Fruit fly (Drosophila melanogaster) whole organism, embryonic: ENCODE measurements around the gene fz3.

Source experiments
- Adf1 ChIP-seq: fragments of 200-800 bp; sonication (Bioruptor generic); IDR thresholded peaks from 2 replicates; pipeline ENCODE4 v1.3.6; 2022; ENCODE audit warnings: missing biosample characterization, missing genetic modification characterization
- B-H2 ChIP-seq: fragments of 200-800 bp; sonication (Bioruptor generic); optimal IDR thresholded peaks from 2 replicates; lab custom pipeline; 2018; ENCODE audit warnings: missing biosample characterization, mild to moderate bottlenecking, missing genetic modification characterization
- CG10366 ChIP-seq: fragments of 200-800 bp; sonication (Bioruptor generic); IDR thresholded peaks from 2 replicates; pipeline ENCODE4 v1.3.6; 2022; ENCODE audit warnings: missing biosample characterization, missing genetic modification characterization
- CG10431 ChIP-seq: fragments of 200-800 bp; sonication (Bioruptor generic); optimal IDR thresholded peaks from 3 replicates; lab custom pipeline; 2018; ENCODE audit warnings: missing biosample characterization, mild to moderate bottlenecking, missing genetic modification characterization
- CG11093 ChIP-seq: fragments of 200-800 bp; sonication (Bioruptor generic); IDR thresholded peaks from 3 replicates; pipeline ENCODE4 v1.3.6; 2022; ENCODE audit warnings: missing biosample characterization, missing genetic modification characterization
- CG13123 ChIP-seq: fragments of 200-800 bp; sonication (Bioruptor generic); optimal IDR thresholded peaks from 2 replicates; lab custom pipeline; 2016; ENCODE audit warnings: missing biosample characterization, missing genetic modification characterization
- CG13296 ChIP-seq: fragments of 200-800 bp; sonication (Bioruptor generic); optimal IDR thresholded peaks from 3 replicates; lab custom pipeline; 2018; ENCODE audit warnings: missing biosample characterization, mild to moderate bottlenecking, missing genetic modification characterization
- CG13894 ChIP-seq: fragments of 200-800 bp; sonication (Bioruptor generic); optimal IDR thresholded peaks from 3 replicates; lab custom pipeline; 2018; ENCODE audit warnings: missing biosample characterization, mild to moderate bottlenecking, missing genetic modification characterization, moderate library complexity
- CG14050 ChIP-seq: fragments of 200-800 bp; sonication (Bioruptor generic); IDR thresholded peaks from 3 replicates; pipeline ENCODE4 v1.3.6; 2022; ENCODE audit warnings: missing biosample characterization, missing genetic modification characterization
- CG14860 ChIP-seq: fragments of 200-800 bp; sonication (Bioruptor generic); IDR thresholded peaks from 3 replicates; pipeline ENCODE4 v1.3.6; 2022; ENCODE audit warnings: missing biosample characterization, missing genetic modification characterization; ENCODE audit not compliant: partially characterized antibody
- CG17328 ChIP-seq: fragments of 200-800 bp; sonication (Bioruptor generic); IDR thresholded peaks from 2 replicates; pipeline ENCODE4 v1.3.6; 2022; ENCODE audit warnings: missing biosample characterization, missing genetic modification characterization
- CG17385 ChIP-seq: fragments of 200-800 bp; sonication (Bioruptor generic); optimal IDR thresholded peaks from 3 replicates; lab custom pipeline; 2018; ENCODE audit warnings: missing biosample characterization, mild to moderate bottlenecking, missing genetic modification characterization
- CG17568 ChIP-seq: fragments of 200-800 bp; sonication (Bioruptor generic); optimal IDR thresholded peaks from 2 replicates; lab custom pipeline; 2018; ENCODE audit warnings: missing biosample characterization, mild to moderate bottlenecking, missing genetic modification characterization, moderate library complexity
- CG17829 ChIP-seq: fragments of 200-800 bp; optimal IDR thresholded peaks from 2 replicates; lab custom pipeline; 2019; ENCODE audit warnings: missing biosample characterization, mild to moderate bottlenecking, missing genetic modification characterization, moderate library complexity
- CG18262 ChIP-seq: fragments of 200-800 bp; optimal IDR thresholded peaks from 3 replicates; lab custom pipeline; 2019; ENCODE audit warnings: missing biosample characterization, mild to moderate bottlenecking, missing genetic modification characterization, moderate library complexity
- CG2116 ChIP-seq: fragments of 200-800 bp; sonication (Bioruptor generic); optimal IDR thresholded peaks from 3 replicates; lab custom pipeline; 2018; ENCODE audit warnings: missing biosample characterization, mild to moderate bottlenecking, missing genetic modification characterization
- CG30403 ChIP-seq: fragments of 200-800 bp; sonication (Bioruptor generic); optimal IDR thresholded peaks from 3 replicates; lab custom pipeline; 2016; ENCODE audit warnings: missing biosample characterization, missing genetic modification characterization
- CG4730 ChIP-seq: fragments of 200-800 bp; sonication (Bioruptor generic); IDR thresholded peaks from 2 replicates; pipeline ENCODE4 v1.3.6; 2022; ENCODE audit warnings: missing biosample characterization, missing genetic modification characterization
- CG5180 ChIP-seq: fragments of 200-800 bp; sonication (Bioruptor generic); optimal IDR thresholded peaks from 3 replicates; lab custom pipeline; 2017; ENCODE audit warnings: missing biosample characterization, missing genetic modification characterization, mild to moderate bottlenecking, moderate library complexity, missing genetic modification reagents
- CG6272 ChIP-seq: fragments of 200-800 bp; sonication (Bioruptor generic); IDR thresholded peaks from 2 replicates; pipeline ENCODE4 v1.3.6; 2022; ENCODE audit warnings: missing biosample characterization, missing genetic modification characterization
- CG7271 ChIP-seq: fragments of 200-800 bp; sonication (Bioruptor generic); optimal IDR thresholded peaks from 2 replicates; lab custom pipeline; 2018; ENCODE audit warnings: missing biosample characterization, mild to moderate bottlenecking, missing genetic modification characterization, moderate library complexity
- CG7357 ChIP-seq: fragments of 200-800 bp; sonication (Bioruptor generic); IDR thresholded peaks from 3 replicates; pipeline ENCODE4 v1.3.6; 2022; ENCODE audit warnings: missing biosample characterization, missing genetic modification characterization
- CG7556 ChIP-seq: fragments of 200-800 bp; sonication (Bioruptor generic); optimal IDR thresholded peaks from 2 replicates; lab custom pipeline; 2017; ENCODE audit warnings: missing biosample characterization, mild to moderate bottlenecking, missing genetic modification characterization
- CG7745 ChIP-seq: fragments of 200-800 bp; sonication (Bioruptor generic); optimal IDR thresholded peaks from 2 replicates; lab custom pipeline; 2018; ENCODE audit warnings: missing biosample characterization, mild to moderate bottlenecking, missing genetic modification characterization, moderate library complexity
- Dip3 ChIP-seq: fragments of 200-800 bp; sonication (Bioruptor generic); optimal IDR thresholded peaks from 3 replicates; lab custom pipeline; 2016; ENCODE audit warnings: missing biosample characterization, missing genetic modification characterization
- Dref ChIP-seq: fragments of 200-800 bp; sonication (Bioruptor generic); IDR thresholded peaks from 2 replicates; pipeline ENCODE4 v1.3.6; 2022; ENCODE audit warnings: missing biosample characterization, missing genetic modification characterization
- E2f1 ChIP-seq: fragments of 200-800 bp; sonication (Bioruptor generic); IDR thresholded peaks from 2 replicates; pipeline ENCODE4 v1.3.6; 2022; ENCODE audit warnings: missing biosample characterization, missing genetic modification characterization
- Hand ChIP-seq: fragments of 200-800 bp; sonication (Bioruptor generic); optimal IDR thresholded peaks from 2 replicates; lab custom pipeline; 2017; ENCODE audit warnings: mild to moderate bottlenecking, missing biosample characterization, missing genetic modification reagents, missing genetic modification characterization
- Meics ChIP-seq: fragments of 200-800 bp; sonication (Bioruptor generic); optimal IDR thresholded peaks from 2 replicates; lab custom pipeline; 2017; ENCODE audit warnings: missing biosample characterization, mild to moderate bottlenecking, missing genetic modification characterization
- Nf-YA ChIP-seq: fragments of 200-800 bp; sonication (Bioruptor generic); IDR thresholded peaks from 2 replicates; pipeline ENCODE4 v1.3.6; 2022; ENCODE audit warnings: missing biosample characterization, missing genetic modification characterization
- Oaz ChIP-seq: fragments of 200-800 bp; sonication (Bioruptor generic); IDR thresholded peaks from 2 replicates; pipeline ENCODE4 v1.3.6; 2022; ENCODE audit warnings: missing biosample characterization, missing genetic modification characterization
- Scr ChIP-seq: fragments of 200-800 bp; sonication (Bioruptor generic); IDR thresholded peaks from 2 replicates; pipeline ENCODE4 v1.3.6; 2022; ENCODE audit warnings: missing biosample characterization, missing genetic modification characterization; ENCODE audit not compliant: partially characterized antibody
- TFAM ChIP-seq: fragments of 200-800 bp; sonication (Bioruptor generic); optimal IDR thresholded peaks from 2 replicates; lab custom pipeline; 2017; ENCODE audit warnings: missing biosample characterization, missing genetic modification characterization, inconsistent platforms
- Tbp ChIP-seq: fragments of >200 bp; optimal IDR thresholded peaks from 2 replicates; lab custom pipeline; 2018; ENCODE audit warnings: missing biosample characterization, missing genetic modification characterization
- ara ChIP-seq: fragments of 200-800 bp; sonication (Bioruptor generic); IDR thresholded peaks from 2 replicates; pipeline ENCODE4 v1.3.6; 2022; ENCODE audit warnings: missing biosample characterization, missing genetic modification characterization
- ase ChIP-seq: fragments of 200-800 bp; sonication (Bioruptor generic); IDR thresholded peaks from 3 replicates; pipeline ENCODE4 v1.3.6; 2022; ENCODE audit warnings: missing biosample characterization, missing genetic modification characterization
- cad ChIP-seq: fragments of >200 bp; optimal IDR thresholded peaks from 2 replicates; lab custom pipeline; 2017; ENCODE audit warnings: missing biosample characterization, missing genetic modification characterization
- dmrt11E ChIP-seq: fragments of 200-800 bp; sonication (Bioruptor generic); optimal IDR thresholded peaks from 3 replicates; lab custom pipeline; 2018; ENCODE audit warnings: missing biosample characterization, mild to moderate bottlenecking, missing genetic modification characterization, moderate library complexity
- dmrt99B ChIP-seq: fragments of 200-800 bp; sonication (Bioruptor generic); optimal IDR thresholded peaks from 2 replicates; lab custom pipeline; 2018; ENCODE audit warnings: missing biosample characterization, mild to moderate bottlenecking, missing genetic modification characterization, moderate library complexity
- dpn ChIP-seq, 2 experiments: fragments of 200-800 bp; sonication (Bioruptor generic); optimal IDR thresholded peaks; 3 replicates each; lab custom pipeline; 2016; ENCODE audit warnings: missing biosample characterization in 2 of 2, missing genetic modification characterization in 2 of 2
- emc ChIP-seq: fragments of 200-800 bp; sonication (Bioruptor generic); optimal IDR thresholded peaks from 2 replicates; lab custom pipeline; 2016; ENCODE audit warnings: missing biosample characterization, missing genetic modification characterization
- gcm2 ChIP-seq: fragments of 200-800 bp; sonication (Bioruptor generic); optimal IDR thresholded peaks from 2 replicates; lab custom pipeline; 2016; ENCODE audit warnings: missing biosample characterization, missing genetic modification characterization
- her ChIP-seq: fragments of 200-800 bp; sonication (Bioruptor generic); optimal IDR thresholded peaks from 2 replicates; lab custom pipeline; 2016; ENCODE audit warnings: missing biosample characterization, missing genetic modification characterization
- kay ChIP-seq: fragments of 200-800 bp; sonication (Bioruptor generic); optimal IDR thresholded peaks from 2 replicates; lab custom pipeline; 2016; ENCODE audit warnings: missing biosample characterization, missing genetic modification characterization
- knrl ChIP-seq: fragments of 200-800 bp; sonication (Bioruptor generic); IDR thresholded peaks from 3 replicates; pipeline ENCODE4 v1.3.6; 2022; ENCODE audit warnings: missing biosample characterization, missing genetic modification characterization; ENCODE audit not compliant: partially characterized antibody
- p53 ChIP-seq: fragments of 200-800 bp; sonication (Bioruptor generic); optimal IDR thresholded peaks from 2 replicates; lab custom pipeline; 2016; ENCODE audit warnings: missing biosample characterization, missing genetic modification characterization
- pb ChIP-seq: fragments of 200-800 bp; sonication (Bioruptor generic); optimal IDR thresholded peaks from 3 replicates; lab custom pipeline; 2016; ENCODE audit warnings: missing biosample characterization, missing genetic modification characterization
- pfk ChIP-seq: fragments of 200-800 bp; sonication (Bioruptor generic); optimal IDR thresholded peaks from 2 replicates; lab custom pipeline; 2018; ENCODE audit warnings: missing biosample characterization, mild to moderate bottlenecking, missing genetic modification characterization, moderate library complexity
- phol ChIP-seq: fragments of 200-800 bp; sonication (Bioruptor generic); optimal IDR thresholded peaks from 3 replicates; lab custom pipeline; 2018; ENCODE audit warnings: missing biosample characterization, mild to moderate bottlenecking, missing genetic modification characterization, moderate library complexity
- sens-2 ChIP-seq: fragments of 200-800 bp; sonication (Bioruptor generic); IDR thresholded peaks from 2 replicates; pipeline ENCODE4 v1.3.6; 2022; ENCODE audit warnings: missing biosample characterization, missing genetic modification characterization
- zfh2 ChIP-seq: fragments of 200-800 bp; sonication (Bioruptor generic); optimal IDR thresholded peaks from 2 replicates; lab custom pipeline; 2016; ENCODE audit warnings: missing biosample characterization, missing genetic modification characterization

The fz3 gene

dm6 chrX:765039-765508 is 4.7 kb upstream of the fz3 start, which contains the start of gene RpL22 (continued):
- peak; percentile 83 for TF ChIP-seq ase (GFP tag; lab: Robert Waterston, UW)
- no peak for TF ChIP-seq CG7745 (tag; lab: Kevin White, UChicago)
- TF ChIP-seq TFAM (GFP tag; lab: Kevin White, UChicago), result peak; percentile 81
- peak; percentile 87 for TF ChIP-seq Dip3 (GFP tag; lab: Kevin White, UChicago)
- TF ChIP-seq kay (GFP tag; lab: Kevin White, UChicago), result peak; percentile 64
- peak; percentile 71 for TF ChIP-seq CG10431 (GFP tag; lab: Kevin White, UChicago)
- TF ChIP-seq emc (GFP tag; lab: Kevin White, UChicago), result peak; percentile 92
- TF ChIP-seq CG13296 (GFP tag; lab: Kevin White, UChicago), result peak; percentile 88
- peak; percentile 76 for TF ChIP-seq E2f1
- peak; percentile 99 for TF ChIP-seq CG2116
- TF ChIP-seq dmrt11E, result peak; percentile 74
- TF ChIP-seq gcm2, result peak; percentile 80
- TF ChIP-seq B-H2 (GFP tag; lab: Kevin White, UChicago), result peak; percentile 87
- TF ChIP-seq cad (GFP tag; lab: Kevin White, UChicago), result no peak
- TF ChIP-seq Tbp, result peak; percentile 16
- TF ChIP-seq pb (GFP tag; lab: Kevin White, UChicago), result peak; percentile 92
- peak; percentile 77 for TF ChIP-seq CG14050 (GFP tag; lab: Robert Waterston, UW)
- peak; percentile 62 for TF ChIP-seq Oaz (GFP tag; lab: Robert Waterston, UW)
- peak; percentile 68 for TF ChIP-seq CG5180
- no peak for TF ChIP-seq CG14860 (GFP tag; lab: Robert Waterston, UW)
- TF ChIP-seq Dref (GFP tag; lab: Robert Waterston, UW), result peak; percentile 67
- TF ChIP-seq Meics (GFP tag; lab: Kevin White, UChicago), result peak; percentile 94
- TF ChIP-seq CG13123 (GFP tag; lab: Kevin White, UChicago), result peak; percentile 79
- TF ChIP-seq Hand (GFP tag; lab: Kevin White, UChicago), result peak; percentile 71
- TF ChIP-seq CG10366 (GFP tag; lab: Robert Waterston, UW), result peak; percentile 79
- TF ChIP-seq CG7357 (GFP tag; lab: Robert Waterston, UW), result peak; percentile 59; the same call in 2 of the 3 replicates
- peak; percentile 85 for TF ChIP-seq sens-2 (GFP tag; lab: Robert Waterston, UW)
- TF ChIP-seq CG4730 (GFP tag; lab: Robert Waterston, UW), result peak; percentile 71
- peak; percentile 80 for TF ChIP-seq CG17829
- TF ChIP-seq CG18262 (tag; lab: Kevin White, UChicago), result peak; percentile 65
- TF ChIP-seq Nf-YA (GFP tag; lab: Robert Waterston, UW), result peak; percentile 44; the same call in 1 of the 2 replicates
- TF ChIP-seq zfh2, result peak; percentile 78
- peak; percentile 65 for TF ChIP-seq CG6272
- peak; percentile 73 for TF ChIP-seq Adf1 (GFP tag; lab: Robert Waterston, UW)
- peak; percentile 84 for TF ChIP-seq CG17568 (GFP tag; lab: Kevin White, UChicago)
- TF ChIP-seq CG13894 (tag; lab: Kevin White, UChicago), result peak; percentile 88
- peak; percentile 57; the same call in 2 of the 3 replicates for TF ChIP-seq knrl (GFP tag; lab: Robert Waterston, UW)
- TF ChIP-seq CG11093 (GFP tag; lab: Robert Waterston, UW), result peak; percentile 52; the same call in 1 of the 3 replicates
- peak; percentile 73 for TF ChIP-seq CG30403
- peak; percentile 69 for TF ChIP-seq pfk (GFP tag; lab: Kevin White, UChicago)
- TF ChIP-seq dmrt99B (tag; lab: Kevin White, UChicago), result peak; percentile 72
- TF ChIP-seq ara (GFP tag; lab: Robert Waterston, UW), result peak; percentile 75
- TF ChIP-seq CG17385 (GFP tag; lab: Kevin White, UChicago), result peak; percentile 96
- peak; percentile 93 for TF ChIP-seq CG17328 (GFP tag; lab: Robert Waterston, UW)
- TF ChIP-seq CG7271, result peak; percentile 82
- TF ChIP-seq dpn (GFP tag; optimal IDR thresholded peaks at IDR 0.05; lab: Kevin White, UChicago), result peak; percentile 70 to 93
- TF ChIP-seq CG7556 (GFP tag; lab: Kevin White, UChicago), result peak; percentile 70
- TF ChIP-seq her (GFP tag; lab: Kevin White, UChicago), result peak; percentile 94
- TF ChIP-seq phol (tag; lab: Kevin White, UChicago), result peak; percentile 91
- no peak for TF ChIP-seq Scr (GFP tag; lab: Robert Waterston, UW)
- peak; percentile 94 for TF ChIP-seq p53 (GFP tag; lab: Kevin White, UChicago)
